Worm (Caenorhabditis elegans) whole organism, L1 larva: Measurements from ENCODE around the gene gcc-2.

Experiments
- C04F5.9 ChIP-seq: sonication (generic microtip); optimal IDR thresholded peaks from 2 replicates; lab custom pipeline; 2016; ENCODE audit warnings: missing genetic modification characterization, missing compliant biosample characterization
- C16A3.4 ChIP-seq: fragments of 150-350 bp; optimal IDR thresholded peaks from 2 replicates; lab custom pipeline; 2014; ENCODE audit warnings: missing biosample characterization, missing genetic modification characterization
- C34B4.2 ChIP-seq: sonication (generic microtip); optimal IDR thresholded peaks from 2 replicates; lab custom pipeline; 2017; ENCODE audit warnings: mild to moderate bottlenecking, missing genetic modification characterization, missing compliant biosample characterization
- F16B12.6 ChIP-seq: fragments of 150-350 bp; optimal IDR thresholded peaks from 2 replicates; lab custom pipeline; 2014; ENCODE audit warnings: missing biosample characterization, missing genetic modification characterization
- alr-1 ChIP-seq: fragments of 200-800 bp; sonication (Bioruptor generic); optimal IDR thresholded peaks from 2 replicates; lab custom pipeline; 2018; ENCODE audit warnings: borderline replicate concordance, mild to moderate bottlenecking, missing genetic modification characterization, missing compliant biosample characterization
- aly-2 ChIP-seq: fragments of 150-350 bp; optimal IDR thresholded peaks from 2 replicates; lab custom pipeline; 2014; ENCODE audit warnings: missing biosample characterization, missing genetic modification characterization
- ceh-63 ChIP-seq: fragments of 200-800 bp; sonication (Bioruptor generic); optimal IDR thresholded peaks from 2 replicates; lab custom pipeline; 2018; ENCODE audit warnings: mild to moderate bottlenecking, missing genetic modification characterization, missing compliant biosample characterization
- ceh-8 ChIP-seq: fragments of 200-800 bp; sonication (Bioruptor generic); optimal IDR thresholded peaks from 2 replicates; lab custom pipeline; 2018; ENCODE audit warnings: mild to moderate bottlenecking, missing genetic modification characterization, moderate library complexity, missing compliant biosample characterization
- ceh-82 ChIP-seq, 3 experiments: fragments of 150-350 bp in 1 of 3; sonication (generic microtip) in 2 of 3; optimal IDR thresholded peaks; 2 replicates each; lab custom pipeline; 2014 to 2017; ENCODE audit warnings: missing biosample characterization in 3 of 3, missing genetic modification characterization in 3 of 3
- ceh-88 ChIP-seq: fragments of 200-800 bp; sonication (Bioruptor generic); IDR thresholded peaks from 2 replicates; pipeline ENCODE4 v1.3.6; 2022; ENCODE audit warnings: missing genetic modification characterization, missing compliant biosample characterization
- efl-1 ChIP-seq, 4 experiments: fragments of 150-350 bp; optimal IDR thresholded peaks in 3 of 4; peaks in 1 of 4; 1 replicate in 1 of 4; 2 replicates in 3 of 4; lab custom pipeline; 2014; ENCODE audit warnings: missing biosample characterization in 2 of 4, missing genetic modification characterization in 2 of 4, missing genetic modification reagents in 2 of 4
- efl-3 ChIP-seq: fragments of 200-800 bp; sonication (Bioruptor generic); optimal IDR thresholded peaks from 2 replicates; lab custom pipeline; 2018; ENCODE audit warnings: mild to moderate bottlenecking, missing genetic modification characterization, missing compliant biosample characterization
- egl-13 ChIP-seq: sonication (generic microtip); optimal IDR thresholded peaks from 2 replicates; lab custom pipeline; 2016; ENCODE audit warnings: missing genotype, missing genetic modification reagents, missing genetic modification characterization, missing compliant biosample characterization
- egl-27 ChIP-seq, 2 experiments: fragments of 150-350 bp in 1 of 2; sonication (generic microtip); optimal IDR thresholded peaks; 3 replicates each; lab custom pipeline; 2017 to 2018; ENCODE audit warnings: missing biosample characterization in 2 of 2, missing genetic modification characterization in 2 of 2, missing genetic modification reagents in 2 of 2
- elt-2 ChIP-seq: sonication (generic microtip); optimal IDR thresholded peaks from 2 replicates; lab custom pipeline; 2016; ENCODE audit warnings: missing genetic modification characterization, mild to moderate bottlenecking, inconsistent platforms, missing compliant biosample characterization, missing genetic modification reagents
- fkh-10 ChIP-seq: sonication (generic microtip); optimal IDR thresholded peaks from 2 replicates; lab custom pipeline; 2017; ENCODE audit warnings: missing biosample characterization, missing genetic modification reagents, missing genetic modification characterization
- fkh-4 ChIP-seq: sonication (generic microtip); optimal IDR thresholded peaks from 2 replicates; lab custom pipeline; 2016; ENCODE audit warnings: missing compliant biosample characterization, missing genetic modification characterization, borderline replicate concordance
- fkh-8 ChIP-seq: sonication (generic microtip); optimal IDR thresholded peaks from 2 replicates; lab custom pipeline; 2016; ENCODE audit warnings: mild to moderate bottlenecking, missing genetic modification characterization, missing compliant biosample characterization
- grh-1 ChIP-seq: fragments of 200-800 bp; sonication (Bioruptor generic); IDR thresholded peaks from 2 replicates; pipeline ENCODE4 v1.3.6; 2022; ENCODE audit warnings: missing genetic modification reagents, missing genetic modification characterization, missing compliant biosample characterization
- jun-1 ChIP-seq: fragments of 150-350 bp; optimal IDR thresholded peaks from 2 replicates; lab custom pipeline; 2014; ENCODE audit warnings: missing biosample characterization, missing genetic modification reagents, missing genetic modification characterization
- lin-35 ChIP-seq, 2 experiments: fragments of 150-350 bp; optimal IDR thresholded peaks; 2 replicates each; lab custom pipeline; 2014; ENCODE audit warnings: missing biosample characterization in 2 of 2, missing genetic modification characterization in 2 of 2, missing genetic modification reagents in 2 of 2
- lir-3 ChIP-seq: sonication (generic microtip); optimal IDR thresholded peaks from 2 replicates; lab custom pipeline; 2016; ENCODE audit warnings: mild to moderate bottlenecking, missing genetic modification characterization, moderate library complexity, missing compliant biosample characterization; ENCODE audit not compliant: poor library complexity
- lsy-2 ChIP-seq, 2 experiments: fragments of 150-350 bp; optimal IDR thresholded peaks; 2 replicates each; lab custom pipeline; 2014; ENCODE audit warnings: missing biosample characterization in 2 of 2, missing genetic modification characterization in 2 of 2
- nhr-20 ChIP-seq: sonication (generic microtip); optimal IDR thresholded peaks from 2 replicates; lab custom pipeline; 2016; ENCODE audit warnings: mild to moderate bottlenecking, missing genetic modification characterization, missing compliant biosample characterization
- nhr-237 ChIP-seq: fragments of 150-350 bp; optimal IDR thresholded peaks from 2 replicates; lab custom pipeline; 2014; ENCODE audit warnings: missing biosample characterization, missing genetic modification characterization
- nhr-71 ChIP-seq: sonication (generic microtip); optimal IDR thresholded peaks from 2 replicates; lab custom pipeline; 2016; ENCODE audit warnings: mild to moderate bottlenecking, missing genetic modification characterization, moderate library complexity, missing compliant biosample characterization
- nhr-85 ChIP-seq: sonication (generic microtip); peaks from one replicate; lab custom pipeline; 2016; ENCODE audit warnings: missing genetic modification characterization, inconsistent platforms, missing compliant biosample characterization
- pag-3 ChIP-seq: sonication (generic microtip); optimal IDR thresholded peaks from 2 replicates; lab custom pipeline; 2017; ENCODE audit warnings: missing genetic modification characterization, mild to moderate bottlenecking, missing compliant biosample characterization, antibody characterized with exemption, borderline replicate concordance; ENCODE audit not compliant: insufficient read depth
- pax-3 ChIP-seq: fragments of 200-800 bp; sonication (Bioruptor generic); optimal IDR thresholded peaks from 2 replicates; lab custom pipeline; 2018; ENCODE audit warnings: mild to moderate bottlenecking, missing genetic modification characterization, moderate library complexity, missing compliant biosample characterization
- skn-1 ChIP-seq: fragments of 150-350 bp; optimal IDR thresholded peaks from 2 replicates; lab custom pipeline; 2014; ENCODE audit warnings: missing biosample characterization, missing genetic modification characterization
- snpc-4 ChIP-seq: fragments of 150-350 bp; optimal IDR thresholded peaks from 2 replicates; lab custom pipeline; 2014; ENCODE audit warnings: missing biosample characterization, missing genetic modification characterization
- snu-23 ChIP-seq: sonication (generic microtip); optimal IDR thresholded peaks from 2 replicates; lab custom pipeline; 2016; ENCODE audit warnings: missing genetic modification characterization, missing compliant biosample characterization
- sox-4 ChIP-seq: sonication (generic microtip); optimal IDR thresholded peaks from 2 replicates; lab custom pipeline; 2016; ENCODE audit warnings: missing genetic modification characterization, missing compliant biosample characterization
- tbx-2 ChIP-seq: sonication (generic microtip); optimal IDR thresholded peaks from 2 replicates; lab custom pipeline; 2016; ENCODE audit warnings: missing genetic modification characterization, missing compliant biosample characterization
- tlp-1 ChIP-seq: fragments of 150-350 bp; optimal IDR thresholded peaks from 2 replicates; lab custom pipeline; 2014; ENCODE audit warnings: missing biosample characterization, missing genetic modification characterization
- unc-98 ChIP-seq: fragments of 200-800 bp; sonication (Bioruptor generic); IDR thresholded peaks from 2 replicates; pipeline ENCODE4 v1.3.6; 2022; ENCODE audit warnings: missing genetic modification characterization, missing compliant biosample characterization
- vab-15 ChIP-seq: sonication (generic microtip); optimal IDR thresholded peaks from 2 replicates; lab custom pipeline; 2017; ENCODE audit warnings: missing genotype, mild to moderate bottlenecking, missing genetic modification characterization, missing compliant biosample characterization
- xbp-1 ChIP-seq: sonication (generic microtip); optimal IDR thresholded peaks from 2 replicates; lab custom pipeline; 2016; ENCODE audit warnings: missing genetic modification characterization, missing compliant biosample characterization
- ztf-11 ChIP-seq, 2 experiments: sonication (generic microtip); optimal IDR thresholded peaks; 2 replicates each; lab custom pipeline; 2016 to 2017; ENCODE audit warnings: missing genetic modification characterization in 2 of 2, missing biosample characterization in 1 of 2, missing compliant biosample characterization in 1 of 2
- ztf-4 ChIP-seq: fragments of 150-350 bp; optimal IDR thresholded peaks from 2 replicates; lab custom pipeline; 2014; ENCODE audit warnings: missing biosample characterization, missing genetic modification characterization

gcc-2 gene

DNA sequence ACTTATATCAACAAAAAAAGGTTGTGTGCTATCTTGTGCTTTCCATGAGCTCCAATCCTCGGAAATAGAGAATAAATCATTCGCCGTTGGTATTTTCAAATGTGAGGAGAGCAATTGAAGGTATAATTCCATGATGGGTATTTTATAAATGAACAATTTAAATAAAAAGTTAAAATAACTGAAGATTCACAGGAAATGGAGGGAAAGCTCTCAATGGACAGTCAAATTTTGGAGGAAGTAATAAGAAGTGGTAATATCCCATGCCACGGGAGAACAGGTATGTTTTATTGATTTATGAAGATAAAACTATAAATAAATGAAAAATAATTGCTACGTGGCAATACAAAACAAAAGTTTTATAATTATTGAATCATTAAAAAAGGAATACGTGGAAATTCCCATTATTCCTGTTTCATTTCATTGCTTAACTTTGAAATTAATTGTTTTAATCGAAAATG is 21.2 kb upstream of the gcc-2 start (continued):
- TF ChIP-seq fkh-4 (tag; lab: Kevin White, UChicago) (no peak), nhr-20 (tag; lab: Kevin White, UChicago) (peak; percentile 6), aly-2 (tag; lab: Kevin White, UChicago) (peak; percentile 51), snu-23 (GFP tag; lab: Kevin White, UChicago) (peak; percentile 9), ztf-4 (tag; lab: Kevin White, UChicago) (peak; percentile 43), elt-2 (peak; percentile 19), lsy-2 (tag; optimal IDR thresholded peaks at IDR 0.05; lab: Kevin White, UChicago) (peak in 1 of 2 experiments; percentile 37)
- TF ChIP-seq, all 84 proteins: peak for 15

DNA sequence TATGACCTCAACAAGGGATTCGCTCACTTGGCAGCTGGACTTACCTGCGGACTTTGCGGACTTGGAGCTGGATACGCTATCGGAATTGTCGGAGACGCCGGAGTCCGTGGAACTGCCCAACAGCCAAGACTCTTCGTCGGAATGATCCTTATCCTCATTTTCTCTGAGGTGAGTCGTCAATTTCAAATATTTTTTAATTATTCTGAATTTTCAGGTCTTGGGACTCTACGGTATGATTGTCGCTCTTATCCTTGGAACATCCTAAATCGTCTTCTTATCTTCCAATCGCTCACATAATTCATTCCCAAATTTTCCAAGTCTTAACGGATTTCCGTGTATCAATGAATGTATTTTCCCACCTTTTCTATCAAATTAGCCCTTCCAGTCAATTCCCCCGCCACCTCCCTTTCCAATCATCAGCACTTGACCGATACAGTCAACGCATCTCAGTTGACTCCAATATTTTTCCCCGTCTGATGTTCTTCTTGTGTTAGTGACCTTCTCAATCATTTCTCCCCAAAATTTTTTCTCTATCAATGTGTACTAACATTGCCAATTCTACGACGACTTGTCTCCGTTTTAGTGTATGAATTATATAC is 20.6 kb upstream of the gcc-2 start, which contains the start of gene R10E11.6:
TSS of gene R10E11.6 (plus strand) at position 524 of the 599 bp plus-strand sequence.
- TF ChIP-seq lsy-2 (tag; optimal IDR thresholded peaks at IDR 0.05; lab: Kevin White, UChicago) (no peak), efl-1 (optimal IDR thresholded peaks at IDR 0.05; lab: Kevin White, UChicago) (no peak), efl-1 (GFP tag; optimal IDR thresholded peaks at IDR 0.05 in 1 of 2; lab: Kevin White, UChicago) (peak in 1 of 2 experiments; percentile 93), jun-1 (tag; lab: Kevin White, UChicago) (no peak)

DNA sequence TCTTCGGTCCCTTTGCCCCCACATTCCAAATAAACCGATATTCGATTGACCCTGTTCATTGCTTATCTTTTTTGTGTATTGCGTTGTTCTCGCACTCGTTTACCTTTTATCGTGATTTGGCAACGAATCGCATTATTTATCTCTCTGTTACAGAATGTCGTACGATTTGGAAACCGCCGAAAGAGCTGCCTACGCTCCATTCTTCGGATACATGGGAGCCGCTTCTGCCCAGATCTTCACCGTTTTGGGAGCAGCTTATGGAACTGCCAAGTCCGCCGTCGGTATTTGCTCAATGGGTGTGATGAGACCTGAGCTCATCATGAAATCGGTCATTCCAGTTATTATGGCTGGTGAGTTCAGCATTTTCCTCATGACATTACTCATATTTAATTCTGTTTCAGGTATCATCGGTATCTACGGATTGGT is 20.1 kb upstream of the gcc-2 start, which contains the start of gene vha-2:
TSS of gene vha-2 (plus strand) at position 154 of the 426 bp plus-strand sequence.
- 0 out of 2 replicates have a peak, but pooled peaks have one; percentile 10 for TF ChIP-seq grh-1 (GFP tag; lab: Robert Waterston, UW)
- no peak for TF ChIP-seq unc-98 (GFP tag; lab: Robert Waterston, UW)
- no peak for TF ChIP-seq ceh-82 (tag; optimal IDR thresholded peaks at IDR 0.05; lab: Kevin White, UChicago)
- peak; percentile 32 for TF ChIP-seq nhr-71 (tag; lab: Kevin White, UChicago)
- no peak for TF ChIP-seq tlp-1
- TF ChIP-seq nhr-85 = peak; percentile 80
- TF ChIP-seq aly-2 (tag; lab: Kevin White, UChicago) = peak; percentile 60
- peak; percentile 8 for TF ChIP-seq ceh-63 (GFP tag; lab: Kevin White, UChicago)
- TF ChIP-seq alr-1 (tag; lab: Kevin White, UChicago) = peak; percentile 93
- no peak for TF ChIP-seq fkh-10
- TF ChIP-seq pax-3 (tag; lab: Kevin White, UChicago) = no peak
- peak in 1 of 2 experiments; percentile 13 for TF ChIP-seq lin-35 (GFP tag; optimal IDR thresholded peaks at IDR 0.05; lab: Kevin White, UChicago)

DNA sequence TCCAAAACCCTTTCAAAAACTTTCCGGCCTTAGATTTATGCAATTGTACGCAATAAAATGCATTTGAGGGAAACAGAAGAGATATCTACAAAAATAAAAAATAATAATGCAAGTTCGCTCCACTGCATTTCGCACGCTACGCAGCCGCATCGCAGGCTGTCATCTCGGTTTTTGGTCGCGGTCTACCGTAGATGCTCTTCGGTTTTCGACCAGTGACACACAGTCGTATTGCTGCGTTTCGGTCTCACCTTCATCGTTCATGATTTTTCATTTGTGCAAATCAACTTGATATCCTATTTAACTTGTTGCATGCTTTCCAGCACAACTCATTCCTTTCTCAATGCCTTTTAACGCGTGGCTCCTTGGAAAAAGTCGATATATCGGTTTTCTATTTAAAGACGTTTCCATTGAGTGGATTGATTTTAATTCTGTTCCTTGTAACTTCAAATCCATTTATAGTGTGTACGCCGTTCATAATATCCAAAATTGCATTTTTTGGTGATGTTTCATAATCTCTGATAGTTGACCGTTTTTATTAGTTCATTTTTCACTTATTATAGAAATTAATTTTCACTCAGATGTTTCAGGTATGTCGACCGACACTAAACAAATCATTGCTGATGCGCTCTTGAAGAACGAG is 18.8 kb upstream of the gcc-2 start, which contains the start of gene vha-1:
TSS of gene vha-1 (plus strand) at position 590 of the 640 bp plus-strand sequence.
- TF ChIP-seq ceh-8 (GFP tag; lab: Kevin White, UChicago) (no peak), sox-4 (tag; lab: Kevin White, UChicago) (no peak), ztf-11 (tag; optimal IDR thresholded peaks at IDR 0.05; lab: Kevin White, UChicago) (peak in 1 of 2 experiments; percentile 18), C34B4.2 (tag; lab: Kevin White, UChicago) (no peak), egl-27 (tag; optimal IDR thresholded peaks at IDR 0.05; lab: Kevin White, UChicago) (no peak), grh-1 (GFP tag; lab: Robert Waterston, UW) (peak; percentile 52), vab-15 (tag; lab: Kevin White, UChicago) (peak; percentile 24), lir-3 (tag; lab: Kevin White, UChicago) (peak; percentile 34), ceh-88 (no peak; the same call in 1 of the 2 replicates), skn-1 (tag; lab: Kevin White, UChicago) (peak; percentile 91), nhr-237 (tag; lab: Kevin White, UChicago) (peak; percentile 84), snu-23 (GFP tag; lab: Kevin White, UChicago) (peak; percentile 94), fkh-4 (tag; lab: Kevin White, UChicago) (no peak), pag-3 (tag; lab: Kevin White, UChicago) (no peak), F16B12.6 (peak; percentile 64), efl-3 (GFP tag; lab: Kevin White, UChicago) (no peak), ceh-82 (tag; optimal IDR thresholded peaks at IDR 0.05; lab: Kevin White, UChicago) (peak; percentile 74 to 95 (median 83)), snpc-4 (tag; lab: Kevin White, UChicago) (peak; percentile 43), C04F5.9 (tag; lab: Kevin White, UChicago) (no peak), ceh-63 (GFP tag; lab: Kevin White, UChicago) (no peak), nhr-20 (tag; lab: Kevin White, UChicago) (peak; percentile 88), tbx-2 (tag; lab: Kevin White, UChicago) (peak; percentile 81), xbp-1 (tag; lab: Kevin White, UChicago) (peak; percentile 67), aly-2 (tag; lab: Kevin White, UChicago) (peak; percentile 25), egl-13 (peak; percentile 48), lin-35 (GFP tag; optimal IDR thresholded peaks at IDR 0.05; lab: Kevin White, UChicago) (peak; percentile 88 to 91), unc-98 (GFP tag; lab: Robert Waterston, UW) (no peak), elt-2 (no peak), tlp-1 (no peak), fkh-8 (tag; lab: Kevin White, UChicago) (peak; percentile 77), C16A3.4 (tag; lab: Kevin White, UChicago) (peak; percentile 91)
